Fruit fly (Drosophila melanogaster) whole organism, embryonic: ENCODE results near the gene MED22.

Source experiments
- Bgb ChIP-seq: fragments of 200-800 bp; sonication (Bioruptor generic); IDR thresholded peaks from 2 replicates; pipeline ENCODE4 v1.3.6; 2022; ENCODE audit warnings: missing biosample characterization, missing genetic modification characterization; ENCODE audit not compliant: partially characterized antibody
- CG10147 ChIP-seq: fragments of 200-800 bp; sonication (Bioruptor generic); optimal IDR thresholded peaks from 2 replicates; lab custom pipeline; 2019; ENCODE audit warnings: missing biosample characterization, mild to moderate bottlenecking, missing genetic modification characterization, moderate library complexity
- CG10209 ChIP-seq: fragments of 200-800 bp; sonication (Bioruptor generic); optimal IDR thresholded peaks from 3 replicates; lab custom pipeline; 2017; ENCODE audit warnings: missing biosample characterization, mild to moderate bottlenecking, missing genetic modification characterization, missing genetic modification reagents
- CG10267 ChIP-seq: fragments of 200-800 bp; sonication (Bioruptor generic); optimal IDR thresholded peaks from 2 replicates; lab custom pipeline; 2018; ENCODE audit warnings: missing biosample characterization, mild to moderate bottlenecking, missing genetic modification characterization, moderate library complexity
- CG10565 ChIP-seq: fragments of 200-800 bp; sonication (Bioruptor generic); optimal IDR thresholded peaks from 3 replicates; lab custom pipeline; 2016; ENCODE audit warnings: missing biosample characterization, mild to moderate bottlenecking, missing genetic modification characterization
- CG12769 ChIP-seq: fragments of 200-800 bp; sonication (Bioruptor generic); optimal IDR thresholded peaks from 2 replicates; lab custom pipeline; 2019; ENCODE audit warnings: missing biosample characterization, mild to moderate bottlenecking, missing genetic modification characterization, moderate library complexity
- CG13287 ChIP-seq: fragments of 200-800 bp; sonication (Bioruptor generic); IDR thresholded peaks from 2 replicates; pipeline ENCODE4 v1.3.6; 2022; ENCODE audit warnings: missing biosample characterization, missing genetic modification characterization; ENCODE audit not compliant: partially characterized antibody
- CG14667 ChIP-seq: fragments of 200-800 bp; sonication (Bioruptor generic); IDR thresholded peaks from 2 replicates; pipeline ENCODE4 v1.3.6; 2022; ENCODE audit warnings: missing biosample characterization, missing genetic modification characterization
- CG15514 ChIP-seq: fragments of 200-800 bp; sonication (Bioruptor generic); optimal IDR thresholded peaks from 3 replicates; lab custom pipeline; 2017; ENCODE audit warnings: missing biosample characterization, missing genetic modification characterization, mild to moderate bottlenecking, moderate library complexity, missing genetic modification reagents
- CG17829 ChIP-seq: fragments of 200-800 bp; optimal IDR thresholded peaks from 2 replicates; lab custom pipeline; 2019; ENCODE audit warnings: missing biosample characterization, mild to moderate bottlenecking, missing genetic modification characterization, moderate library complexity
- CG18262 ChIP-seq: fragments of 200-800 bp; optimal IDR thresholded peaks from 3 replicates; lab custom pipeline; 2019; ENCODE audit warnings: missing biosample characterization, mild to moderate bottlenecking, missing genetic modification characterization, moderate library complexity
- CG18764 ChIP-seq: fragments of 200-800 bp; sonication (Bioruptor generic); optimal IDR thresholded peaks from 3 replicates; lab custom pipeline; 2016; ENCODE audit warnings: missing biosample characterization, missing genetic modification characterization
- CG30403 ChIP-seq: fragments of 200-800 bp; sonication (Bioruptor generic); optimal IDR thresholded peaks from 3 replicates; lab custom pipeline; 2016; ENCODE audit warnings: missing biosample characterization, missing genetic modification characterization
- CG3065 ChIP-seq: fragments of 200-800 bp; sonication (Bioruptor generic); optimal IDR thresholded peaks from 2 replicates; lab custom pipeline; 2016; ENCODE audit warnings: missing biosample characterization, missing genetic modification characterization
- CG3281 ChIP-seq: fragments of 200-800 bp; sonication (Bioruptor generic); optimal IDR thresholded peaks from 3 replicates; lab custom pipeline; 2017; ENCODE audit warnings: missing biosample characterization, mild to moderate bottlenecking, missing genetic modification characterization
- CG6813 ChIP-seq: fragments of 200-800 bp; sonication (Bioruptor generic); optimal IDR thresholded peaks from 2 replicates; lab custom pipeline; 2017; ENCODE audit warnings: missing biosample characterization, missing genetic modification characterization, mild to moderate bottlenecking, moderate library complexity, missing genetic modification reagents
- CG7556 ChIP-seq: fragments of 200-800 bp; sonication (Bioruptor generic); optimal IDR thresholded peaks from 2 replicates; lab custom pipeline; 2017; ENCODE audit warnings: missing biosample characterization, mild to moderate bottlenecking, missing genetic modification characterization
- CG8388 ChIP-seq: fragments of 200-800 bp; sonication (Bioruptor generic); optimal IDR thresholded peaks from 2 replicates; lab custom pipeline; 2019; ENCODE audit warnings: missing biosample characterization, mild to moderate bottlenecking, missing genetic modification characterization, moderate library complexity
- CHES-1-like ChIP-seq: fragments of 200-800 bp; sonication (Bioruptor generic); optimal IDR thresholded peaks from 2 replicates; lab custom pipeline; 2016; ENCODE audit warnings: missing biosample characterization, missing genetic modification characterization
- Hr3 ChIP-seq: fragments of 200-800 bp; sonication (Bioruptor generic); optimal IDR thresholded peaks from 3 replicates; lab custom pipeline; 2016; ENCODE audit warnings: missing biosample characterization, missing genetic modification characterization
- Hr39 ChIP-seq: fragments of >200 bp; optimal IDR thresholded peaks from 2 replicates; lab custom pipeline; 2017
- Jarid2 ChIP-seq: fragments of 200-800 bp; sonication (Bioruptor generic); optimal IDR thresholded peaks from 3 replicates; lab custom pipeline; 2017; ENCODE audit warnings: mild to moderate bottlenecking, missing biosample characterization, missing genetic modification reagents, missing genetic modification characterization
- Med ChIP-seq: fragments of 200-800 bp; sonication (Bioruptor generic); peaks from one replicate; lab custom pipeline; 2016; ENCODE audit warnings: missing biosample characterization, missing genetic modification characterization, mild to moderate bottlenecking, inconsistent platforms, moderate library complexity
- Myb ChIP-seq: fragments of 200-800 bp; sonication (Bioruptor generic); optimal IDR thresholded peaks from 2 replicates; lab custom pipeline; 2016; ENCODE audit warnings: missing biosample characterization, missing genetic modification characterization
- NC2β ChIP-seq: fragments of 200-800 bp; sonication (Bioruptor generic); optimal IDR thresholded peaks from 2 replicates; lab custom pipeline; 2016; ENCODE audit warnings: missing biosample characterization, missing genetic modification characterization
- NK7.1 ChIP-seq: fragments of 200-800 bp; sonication (Bioruptor generic); optimal IDR thresholded peaks from 3 replicates; lab custom pipeline; 2016; ENCODE audit warnings: missing biosample characterization, missing genetic modification characterization
- Side ChIP-seq: fragments of 200-800 bp; sonication (Bioruptor generic); optimal IDR thresholded peaks from 2 replicates; lab custom pipeline; 2016; ENCODE audit warnings: missing biosample characterization, missing genetic modification characterization
- br ChIP-seq: fragments of >200 bp; optimal IDR thresholded peaks from 2 replicates; lab custom pipeline; 2017
- dmrt11E ChIP-seq: fragments of 200-800 bp; sonication (Bioruptor generic); optimal IDR thresholded peaks from 3 replicates; lab custom pipeline; 2018; ENCODE audit warnings: missing biosample characterization, mild to moderate bottlenecking, missing genetic modification characterization, moderate library complexity
- ewg ChIP-seq: fragments of 200-800 bp; sonication (Bioruptor generic); optimal IDR thresholded peaks from 3 replicates; lab custom pipeline; 2017; ENCODE audit warnings: mild to moderate bottlenecking, missing biosample characterization, missing genetic modification reagents, missing genetic modification characterization
- gt ChIP-seq: fragments of 200-800 bp; sonication (Bioruptor generic); IDR thresholded peaks from 2 replicates; pipeline ENCODE4 v1.3.6; 2022; ENCODE audit warnings: missing biosample characterization, missing genetic modification characterization
- kni ChIP-seq: fragments of 200-800 bp; sonication (Bioruptor generic); optimal IDR thresholded peaks from 3 replicates; lab custom pipeline; 2017; ENCODE audit warnings: mild to moderate bottlenecking, missing biosample characterization, missing genetic modification reagents, missing genetic modification characterization
- nerfin-2 ChIP-seq: fragments of 200-800 bp; sonication (Bioruptor generic); IDR thresholded peaks from 2 replicates; pipeline ENCODE4 v1.3.6; 2022; ENCODE audit warnings: missing biosample characterization, missing genetic modification characterization; ENCODE audit not compliant: partially characterized antibody
- onecut ChIP-seq: fragments of 200-800 bp; sonication (Bioruptor generic); IDR thresholded peaks from 2 replicates; pipeline ENCODE4 v1.3.6; 2022; ENCODE audit warnings: missing biosample characterization, missing genetic modification characterization
- otp ChIP-seq: fragments of 200-800 bp; sonication (Bioruptor generic); IDR thresholded peaks from 3 replicates; pipeline ENCODE4, ENCODE4 v1.3.6; 2022; ENCODE audit warnings: missing biosample characterization, missing genetic modification characterization
- pan ChIP-seq, 4 experiments: fragments of >200 bp in 3 of 4; fragments of 200-800 bp in 1 of 4; sonication (Bioruptor generic) in 1 of 4; optimal IDR thresholded peaks in 3 of 4; IDR thresholded peaks in 1 of 4; 2 replicates each; pipeline versions ENCODE4 v1.3.6 to Lab custom; 2017 to 2022; ENCODE audit warnings: missing biosample characterization in 2 of 4, missing genetic modification characterization in 2 of 4, mixed read lengths in 1 of 4
- pros ChIP-seq: fragments of 200-800 bp; sonication (Bioruptor generic); optimal IDR thresholded peaks from 3 replicates; lab custom pipeline; 2019; ENCODE audit warnings: missing biosample characterization, mild to moderate bottlenecking, missing genetic modification characterization, moderate library complexity
- pzg ChIP-seq: fragments of 200-800 bp; sonication (Bioruptor generic); optimal IDR thresholded peaks from 3 replicates; lab custom pipeline; 2018; ENCODE audit warnings: missing biosample characterization, mild to moderate bottlenecking, missing genetic modification characterization, moderate library complexity
- sima ChIP-seq: fragments of 200-800 bp; sonication (Bioruptor generic); optimal IDR thresholded peaks from 2 replicates; lab custom pipeline; 2016; ENCODE audit warnings: missing biosample characterization, missing genetic modification characterization
- slou ChIP-seq: fragments of 200-800 bp; sonication (Bioruptor generic); optimal IDR thresholded peaks from 3 replicates; lab custom pipeline; 2016; ENCODE audit warnings: missing biosample characterization, missing genetic modification characterization
- stwl ChIP-seq: fragments of 200-800 bp; sonication (Bioruptor generic); optimal IDR thresholded peaks from 3 replicates; lab custom pipeline; 2018; ENCODE audit warnings: missing biosample characterization, mild to moderate bottlenecking, missing genetic modification characterization, moderate library complexity
- vfl ChIP-seq: fragments of 200-800 bp; sonication (Bioruptor generic); optimal IDR thresholded peaks from 2 replicates; lab custom pipeline; 2016; ENCODE audit warnings: missing biosample characterization, missing genetic modification characterization
- wor ChIP-seq: fragments of 200-800 bp; sonication (Bioruptor generic); IDR thresholded peaks from 2 replicates; pipeline ENCODE4 v1.3.6; 2022; ENCODE audit warnings: missing biosample characterization, missing genetic modification characterization

The MED22 gene

dm6 chrX:932166-932565, 4.2 kb downstream of the MED22 start, which contains the start of the genes CG32815 and CG3706:
Gene CG32815, plus strand, starts transcription at chrX:932466.
Gene CG3706, minus strand, starts transcription at chrX:932475.
- TF ChIP-seq CG18262 (tag; lab: Kevin White, UChicago) (no peak), wor (GFP tag; lab: Robert Waterston, UW) (no peak), onecut (GFP tag; lab: Robert Waterston, UW) (no peak), CG3281 (GFP tag; lab: Kevin White, UChicago) (no peak), CG12769 (tag; lab: Kevin White, UChicago) (no peak), CG8388 (GFP tag; lab: Kevin White, UChicago) (no peak), br (lab: Kevin White, UChicago) (no peak)

- peak; percentile 33 for TF ChIP-seq stwl (tag; lab: Kevin White, UChicago)
- TF ChIP-seq CG10209 (GFP tag; lab: Kevin White, UChicago), result no peak
- TF ChIP-seq onecut (GFP tag; lab: Robert Waterston, UW), result peak; percentile 94
- TF ChIP-seq pzg (GFP tag; lab: Kevin White, UChicago), result peak; percentile 25
- TF ChIP-seq Jarid2, result no peak
- peak; percentile 58 for TF ChIP-seq Myb (GFP tag; lab: Kevin White, UChicago)
- TF ChIP-seq CG15514, result peak; percentile 19
- no peak for TF ChIP-seq Side (GFP tag; lab: Kevin White, UChicago)
- peak; percentile 97 for TF ChIP-seq ewg (GFP tag; lab: Kevin White, UChicago)
- no peak for TF ChIP-seq CG7556 (GFP tag; lab: Kevin White, UChicago)
- TF ChIP-seq CG10267 (tag; lab: Kevin White, UChicago), result peak; percentile 15
- 0 out of 2 replicates have a peak, but pooled peaks have one; percentile 15 for TF ChIP-seq Bgb (GFP tag; lab: Robert Waterston, UW)
- TF ChIP-seq CG13287 (GFP tag; lab: Robert Waterston, UW), result peak; percentile 30; the same call in 1 of the 2 replicates
Measured at dm6 chrX:932859-933258, 4.9 kb downstream of the MED22 start.

- TF ChIP-seq CG30403 (no peak), Hr39 (peak; percentile 52), Med (peak; percentile 39)
- TF ChIP-seq, all 482 proteins: peak for 2
Measured at dm6 chrX:933997-934396, 6.1 kb downstream of the MED22 start.

dm6 chrX:935049-935900, 7.3 kb downstream of the MED22 start, which contains the start of gene TRAM:
Gene TRAM, plus strand, starts transcription at chrX:935232.
- TF ChIP-seq dmrt11E (peak; percentile 97), pan (optimal IDR thresholded peaks at IDR 0.05; lab: Kevin White, UChicago) (no peak), pan (GFP tag; optimal IDR thresholded peaks at IDR 0.05 in 1 of 2, IDR thresholded peaks at IDR 0.05 in 1 of 2) (peak in 1 of 2 experiments; percentile 99), pros (GFP tag; lab: Kevin White, UChicago) (peak; percentile 78), CG6813 (peak; percentile 96), CG18764 (GFP tag; lab: Kevin White, UChicago) (peak; percentile 97), gt (GFP tag; lab: Robert Waterston, UW) (peak; percentile 97), CG17829 (tag; lab: Kevin White, UChicago) (peak; percentile 99), Hr3 (GFP tag; lab: Kevin White, UChicago) (peak; percentile 97), NC2β (GFP tag; lab: Kevin White, UChicago) (peak; percentile 95), CG10147 (peak; percentile 96), sima (GFP tag; lab: Kevin White, UChicago) (peak; percentile 95), otp (GFP tag; lab: Robert Waterston, UW) (peak; percentile 99), slou (GFP tag; lab: Kevin White, UChicago) (peak; percentile 90), nerfin-2 (GFP tag; lab: Robert Waterston, UW) (peak; percentile 58), kni (GFP tag; lab: Kevin White, UChicago) (peak; percentile 97), CG14667 (GFP tag; lab: Robert Waterston, UW) (peak; percentile 97), NK7.1 (GFP tag; lab: Kevin White, UChicago) (peak; percentile 96), vfl (GFP tag; lab: Kevin White, UChicago) (peak; percentile 96), CG3065 (GFP tag; lab: Kevin White, UChicago) (peak; percentile 97), CHES-1-like (GFP tag; lab: Kevin White, UChicago) (peak; percentile 99), CG10565 (peak; percentile 89)
